Fruit fly (Drosophila melanogaster): ENCODE results near the gene mtd.
A peak's percentile ranks its signal among the peaks of the same experiment; 100 is the strongest.

Gene mtd

dm6 chr3R:5251243-5251865, 98.9 kb downstream of the mtd start, which contains the start of gene CtsF (continued):
- TF ChIP-seq ac (GFP tag; optimal IDR thresholded peaks at IDR 0.05) (no peak), Dll (GFP tag; IDR thresholded peaks at IDR 0.05; ENCODE audit: partially characterized antibody) (peak; percentile 98), CG13287 (GFP tag; IDR thresholded peaks at IDR 0.05; ENCODE audit: partially characterized antibody) (peak; percentile 99), hbn (GFP tag; IDR thresholded peaks at IDR 0.05; ENCODE audit: partially characterized antibody) (peak; percentile 98), dan (GFP tag; IDR thresholded peaks at IDR 0.05) (no peak), Myb (GFP tag; optimal IDR thresholded peaks at IDR 0.05) (peak; percentile 78), CG4617 (GFP tag; optimal IDR thresholded peaks at IDR 0.05; ENCODE audit: borderline replicate concordance) (peak; percentile 57), cg (GFP tag; optimal IDR thresholded peaks at IDR 0.05) (peak; percentile 98), odd (GFP tag; optimal IDR thresholded peaks at IDR 0.05) (peak; percentile 35), Camta (GFP tag; optimal IDR thresholded peaks at IDR 0.05) (peak; percentile 26), CG2129 (GFP tag; IDR thresholded peaks at IDR 0.05; ENCODE audit: partially characterized antibody) (peak; percentile 93), CG6689 (GFP tag; IDR thresholded peaks at IDR 0.05) (no peak), kay (GFP tag; optimal IDR thresholded peaks at IDR 0.05) (peak; percentile 77), MESR4 (GFP tag; optimal IDR thresholded peaks at IDR 0.05) (peak; percentile 90), CG6765 (GFP tag; optimal IDR thresholded peaks at IDR 0.05) (peak; percentile 7), Xrp1 (GFP tag; IDR thresholded peaks at IDR 0.05) (no peak), z (GFP tag; IDR thresholded peaks at IDR 0.05) (0 out of 3 replicates have a peak, but pooled peaks have one; percentile 30), ssp (GFP tag; IDR thresholded peaks at IDR 0.05) (0 out of 2 replicates have a peak, but pooled peaks have one; percentile 20), CG18011 (GFP tag; optimal IDR thresholded peaks at IDR 0.05) (no peak), CG7963 (GFP tag; IDR thresholded peaks at IDR 0.05; ENCODE audit: partially characterized antibody) (peak; percentile 99), Dad (GFP tag; optimal IDR thresholded peaks at IDR 0.05) (peak; percentile 1), CG10147 (GFP tag; optimal IDR thresholded peaks at IDR 0.05) (peak; percentile 16), CG9215 (GFP tag; IDR thresholded peaks at IDR 0.05) (no peak), CG3995 (GFP tag; optimal IDR thresholded peaks at IDR 0.05) (no peak), CG16813 (GFP tag; IDR thresholded peaks at IDR 0.05; ENCODE audit: partially characterized antibody) (peak; percentile 99), lab (GFP tag; optimal IDR thresholded peaks at IDR 0.05) (peak; percentile 54), Scr (GFP tag; IDR thresholded peaks at IDR 0.05; ENCODE audit: partially characterized antibody) (peak; percentile 98), Hmr (GFP tag; optimal IDR thresholded peaks at IDR 0.05) (peak; percentile 67), CG6254 (GFP tag; optimal IDR thresholded peaks at IDR 0.05) (no peak), lov (optimal IDR thresholded peaks at IDR 0.05) (no peak), lov (GFP tag; IDR thresholded peaks at IDR 0.05) (0 out of 3 replicates have a peak, but pooled peaks have one; percentile 21), CG7357 (GFP tag; IDR thresholded peaks at IDR 0.05) (no peak), sob (GFP tag; IDR thresholded peaks at IDR 0.05) (0 out of 2 replicates have a peak, but pooled peaks have one; percentile 42), Abd-B (GFP tag; optimal IDR thresholded peaks at IDR 0.05) (no peak), vnd (GFP tag; IDR thresholded peaks at IDR 0.05; ENCODE audit: partially characterized antibody) (peak; percentile 99), ftz-f1 (GFP tag; optimal IDR thresholded peaks at IDR 0.05) (peak; percentile 71), CG11398 (GFP tag; optimal IDR thresholded peaks at IDR 0.05) (peak; percentile 28), sqz (GFP tag; optimal IDR thresholded peaks at IDR 0.05) (no peak), chn (GFP tag; optimal IDR thresholded peaks at IDR 0.05) (peak; percentile 15), trem (tag; optimal IDR thresholded peaks at IDR 0.05) (peak; percentile 63), nerfin-1 (tag; optimal IDR thresholded peaks at IDR 0.05) (peak; percentile 14), Dip2 (GFP tag; IDR thresholded peaks at IDR 0.05) (no peak), CG12659 (GFP tag; optimal IDR thresholded peaks at IDR 0.05) (peak; percentile 80), Xbp1 (GFP tag; optimal IDR thresholded peaks at IDR 0.05) (peak; percentile 12), CG15514 (GFP tag; optimal IDR thresholded peaks at IDR 0.05) (peak; percentile 89), CG10654 (GFP tag; optimal IDR thresholded peaks at IDR 0.05) (no peak), ato (GFP tag; IDR thresholded peaks at IDR 0.05; ENCODE audit: partially characterized antibody) (peak; percentile 99), CG1233 (GFP tag; optimal IDR thresholded peaks at IDR 0.05) (peak; percentile 38)

All from whole organism, embryonic.